Worm (Caenorhabditis elegans): Measurements from ENCODE around the gene rrp-8.

ce11 chrIV:383135-383731 is 13.1 kb upstream of the rrp-8 start, which contains the start of gene spl-1:
- TF ChIP-seq zag-1 (tag; optimal IDR thresholded peaks at IDR 0.05), result no peak
- no peak for TF ChIP-seq skn-1 (tag; optimal IDR thresholded peaks at IDR 0.05)
- no peak for TF ChIP-seq nhr-11 (tag; optimal IDR thresholded peaks at IDR 0.05)
- no peak for TF ChIP-seq ztf-4 (tag; optimal IDR thresholded peaks at IDR 0.05)
- no peak for TF ChIP-seq xbp-1 (tag; optimal IDR thresholded peaks at IDR 0.05)
- TF ChIP-seq lin-13 (GFP tag; optimal IDR thresholded peaks at IDR 0.05), result no peak
- TF ChIP-seq lin-39 (tag; optimal IDR thresholded peaks at IDR 0.05), result no peak
- no peak for TF ChIP-seq elt-3 (tag; optimal IDR thresholded peaks at IDR 0.05)
- no peak for TF ChIP-seq mab-9 (GFP tag; IDR thresholded peaks at IDR 0.05)
- no peak for TF ChIP-seq F16B12.6 (tag; optimal IDR thresholded peaks at IDR 0.05)
- no peak for TF ChIP-seq fkh-10 (GFP tag; optimal IDR thresholded peaks at IDR 0.05)
- no peak for TF ChIP-seq unc-130 (tag; optimal IDR thresholded peaks at IDR 0.05)
- TF ChIP-seq pag-3 (tag; optimal IDR thresholded peaks at IDR 0.05; ENCODE audit: borderline replicate concordance, insufficient read depth), result no peak

Measured in whole organism, L1 larva.